Worm (Caenorhabditis elegans): ENCODE measurements around the gene W10C4.1.

DNA sequence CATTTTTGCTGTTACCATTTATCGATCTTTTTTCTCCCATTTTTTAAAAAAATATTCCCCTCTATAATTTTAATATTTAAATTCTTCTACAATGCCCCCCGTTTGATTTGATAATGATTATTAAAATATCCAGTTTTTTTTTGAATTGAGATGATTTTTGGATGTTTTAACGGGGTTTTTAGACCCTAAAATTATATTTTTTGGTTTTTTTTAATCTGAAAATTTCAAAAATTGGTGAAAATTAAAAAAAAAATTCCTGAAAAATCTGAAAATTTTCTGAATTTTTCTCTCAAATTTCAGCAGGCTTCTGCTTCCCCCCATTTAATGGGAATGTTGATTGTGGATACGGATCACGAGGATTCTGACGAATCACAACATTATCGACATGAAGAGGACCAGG lies 47.3 kb upstream of the W10C4.1 start, which contains the start of gene Y50D7A.3:
- TF ChIP-seq cog-1 (tag; optimal IDR thresholded peaks at IDR 0.05) (no peak), ztf-29 (GFP tag; IDR thresholded peaks at IDR 0.05) (no peak), flt-1 (GFP tag; IDR thresholded peaks at IDR 0.05) (no peak), ztf-23 (GFP tag; IDR thresholded peaks at IDR 0.05) (no peak), tab-1 (GFP tag; IDR thresholded peaks at IDR 0.05) (no peak), klf-2 (GFP tag; conservative IDR thresholded peaks at IDR 0.05) (no peak), med-1 (GFP tag; optimal IDR thresholded peaks at IDR 0.05; ENCODE audit: insufficient read depth) (no peak), ref-1 (GFP tag; conservative IDR thresholded peaks at IDR 0.05) (no peak), T22C8.4 (GFP tag; IDR thresholded peaks at IDR 0.05) (no peak)

All from whole organism, midembryonic.